Worm (Caenorhabditis elegans): ENCODE measurements around the gene npr-36.

- TF ChIP-seq ama-1 (optimal IDR thresholded peaks at IDR 0.05): no peak
- no peak for TF ChIP-seq hmg-4 (GFP tag; optimal IDR thresholded peaks at IDR 0.05)
Measured at ce11 chrX:17400425-17400824, 40.9 kb downstream of the npr-36 start.

All from whole organism, early embryonic.